Fruit fly (Drosophila melanogaster) whole organism, embryonic: ENCODE data around the gene ph-d.

Experiments
- ATbp ChIP-seq: fragments of 200-800 bp; sonication (Bioruptor generic); optimal IDR thresholded peaks from 2 replicates; lab custom pipeline; 2017; ENCODE audit warnings: missing biosample characterization, mild to moderate bottlenecking, missing genetic modification characterization, missing genetic modification reagents
- BEAF-32 ChIP-seq: fragments of 200-800 bp; sonication (Bioruptor generic); optimal IDR thresholded peaks from 3 replicates; lab custom pipeline; 2017; ENCODE audit warnings: missing biosample characterization, missing genetic modification characterization, mild to moderate bottlenecking, moderate library complexity, missing genetic modification reagents
- Bgb ChIP-seq: fragments of 200-800 bp; sonication (Bioruptor generic); IDR thresholded peaks from 2 replicates; pipeline ENCODE4 v1.3.6; 2022; ENCODE audit warnings: missing biosample characterization, missing genetic modification characterization; ENCODE audit not compliant: partially characterized antibody
- Bteb2 ChIP-seq: fragments of 200-800 bp; sonication (Bioruptor generic); optimal IDR thresholded peaks from 2 replicates; lab custom pipeline; 2016; ENCODE audit warnings: missing biosample characterization, missing genetic modification characterization
- CG12155 ChIP-seq: fragments of 200-800 bp; sonication (Bioruptor generic); optimal IDR thresholded peaks from 3 replicates; lab custom pipeline; 2016; ENCODE audit warnings: missing biosample characterization, missing genetic modification characterization
- CG13123 ChIP-seq: fragments of 200-800 bp; sonication (Bioruptor generic); optimal IDR thresholded peaks from 2 replicates; lab custom pipeline; 2016; ENCODE audit warnings: missing biosample characterization, missing genetic modification characterization
- CG13296 ChIP-seq: fragments of 200-800 bp; sonication (Bioruptor generic); optimal IDR thresholded peaks from 3 replicates; lab custom pipeline; 2018; ENCODE audit warnings: missing biosample characterization, mild to moderate bottlenecking, missing genetic modification characterization
- CG13624 ChIP-seq: fragments of 200-800 bp; sonication (Bioruptor generic); optimal IDR thresholded peaks from 2 replicates; lab custom pipeline; 2016; ENCODE audit warnings: missing biosample characterization, missing genetic modification characterization
- CG14014 ChIP-seq: fragments of 200-800 bp; sonication (Bioruptor generic); IDR thresholded peaks from 2 replicates; pipeline ENCODE4 v1.3.6; 2022; ENCODE audit warnings: missing biosample characterization, missing genetic modification characterization
- CG14860 ChIP-seq: fragments of 200-800 bp; sonication (Bioruptor generic); IDR thresholded peaks from 3 replicates; pipeline ENCODE4 v1.3.6; 2022; ENCODE audit warnings: missing biosample characterization, missing genetic modification characterization; ENCODE audit not compliant: partially characterized antibody
- CG2116 ChIP-seq: fragments of 200-800 bp; sonication (Bioruptor generic); optimal IDR thresholded peaks from 3 replicates; lab custom pipeline; 2018; ENCODE audit warnings: missing biosample characterization, mild to moderate bottlenecking, missing genetic modification characterization
- CG2120 ChIP-seq: fragments of 200-800 bp; sonication (Bioruptor generic); optimal IDR thresholded peaks from 3 replicates; lab custom pipeline; 2016; ENCODE audit warnings: missing biosample characterization, missing genetic modification characterization
- CG2678 ChIP-seq: fragments of 200-800 bp; sonication (Bioruptor generic); optimal IDR thresholded peaks from 3 replicates; lab custom pipeline; 2019; ENCODE audit warnings: missing biosample characterization, mild to moderate bottlenecking, missing genetic modification characterization, moderate library complexity
- CG34224 ChIP-seq: fragments of 200-800 bp; sonication (Bioruptor generic); IDR thresholded peaks from 3 replicates; pipeline ENCODE4 v1.3.6; 2022; ENCODE audit warnings: missing biosample characterization, missing genetic modification characterization; ENCODE audit not compliant: partially characterized antibody
- CG34376 ChIP-seq: fragments of 200-800 bp; sonication (Bioruptor generic); optimal IDR thresholded peaks from 2 replicates; lab custom pipeline; 2018; ENCODE audit warnings: missing biosample characterization, mild to moderate bottlenecking, missing genetic modification characterization
- CG6689 ChIP-seq: fragments of 200-800 bp; sonication (Bioruptor generic); IDR thresholded peaks from 2 replicates; pipeline ENCODE4 v1.3.6; 2022; ENCODE audit warnings: missing biosample characterization, missing genetic modification characterization
- CG8944 ChIP-seq: fragments of 200-800 bp; sonication (Bioruptor generic); optimal IDR thresholded peaks from 3 replicates; lab custom pipeline; 2016; ENCODE audit warnings: missing biosample characterization, missing genetic modification characterization
- Dip3 ChIP-seq: fragments of 200-800 bp; sonication (Bioruptor generic); optimal IDR thresholded peaks from 3 replicates; lab custom pipeline; 2016; ENCODE audit warnings: missing biosample characterization, missing genetic modification characterization
- Dll ChIP-seq: fragments of 200-800 bp; sonication (Bioruptor generic); IDR thresholded peaks from 4 replicates; pipeline ENCODE4 v1.3.6; 2022; ENCODE audit warnings: missing biosample characterization, missing genetic modification characterization; ENCODE audit not compliant: partially characterized antibody
- ERR ChIP-seq: fragments of 200-800 bp; sonication (Bioruptor generic); optimal IDR thresholded peaks from 2 replicates; lab custom pipeline; 2016; ENCODE audit warnings: missing biosample characterization, missing genetic modification characterization
- Ets65A ChIP-seq: fragments of 200-800 bp; sonication (Bioruptor generic); peaks from one replicate; lab custom pipeline; 2016; ENCODE audit warnings: missing biosample characterization, missing genetic modification characterization
- Fer1 ChIP-seq: fragments of 200-800 bp; sonication (Bioruptor generic); optimal IDR thresholded peaks from 2 replicates; lab custom pipeline; 2017; ENCODE audit warnings: missing biosample characterization, mild to moderate bottlenecking, missing genetic modification characterization
- Gug ChIP-seq: fragments of 200-800 bp; sonication (Bioruptor generic); IDR thresholded peaks from 4 replicates; pipeline ENCODE4 v1.3.6; 2022; ENCODE audit warnings: missing biosample characterization, missing genetic modification characterization
- Hmr ChIP-seq: fragments of 200-800 bp; sonication (Bioruptor generic); optimal IDR thresholded peaks from 3 replicates; lab custom pipeline; 2017; ENCODE audit warnings: mild to moderate bottlenecking, missing biosample characterization, missing genetic modification reagents, missing genetic modification characterization
- Opbp ChIP-seq: fragments of 200-800 bp; sonication (Bioruptor generic); IDR thresholded peaks from 3 replicates; pipeline ENCODE4 v1.3.6; 2022; ENCODE audit warnings: missing biosample characterization, missing genetic modification characterization; ENCODE audit not compliant: partially characterized antibody
- bbx ChIP-seq: fragments of 200-800 bp; sonication (Bioruptor generic); IDR thresholded peaks from 2 replicates; pipeline ENCODE4 v1.3.6; 2022; ENCODE audit warnings: missing biosample characterization, missing genetic modification characterization; ENCODE audit not compliant: partially characterized antibody
- bcd ChIP-seq: fragments of 200-800 bp; sonication (Bioruptor generic); optimal IDR thresholded peaks from 2 replicates; lab custom pipeline; 2017; ENCODE audit warnings: missing biosample characterization, mild to moderate bottlenecking, missing genetic modification characterization
- cad ChIP-seq: fragments of >200 bp; optimal IDR thresholded peaks from 2 replicates; lab custom pipeline; 2017; ENCODE audit warnings: missing biosample characterization, missing genetic modification characterization
- cg ChIP-seq: fragments of 200-800 bp; sonication (Bioruptor generic); optimal IDR thresholded peaks from 3 replicates; lab custom pipeline; 2019; ENCODE audit warnings: missing biosample characterization, mild to moderate bottlenecking, missing genetic modification characterization, moderate library complexity
- dmrt11E ChIP-seq: fragments of 200-800 bp; sonication (Bioruptor generic); optimal IDR thresholded peaks from 3 replicates; lab custom pipeline; 2018; ENCODE audit warnings: missing biosample characterization, mild to moderate bottlenecking, missing genetic modification characterization, moderate library complexity
- dysf ChIP-seq: fragments of 200-800 bp; sonication (Bioruptor generic); IDR thresholded peaks from 3 replicates; pipeline ENCODE4 v1.3.6; 2022; ENCODE audit warnings: missing biosample characterization, missing genetic modification characterization
- ems ChIP-seq: fragments of 200-800 bp; sonication (Bioruptor generic); optimal IDR thresholded peaks from 3 replicates; lab custom pipeline; 2016; ENCODE audit warnings: missing biosample characterization, missing genetic modification characterization
- eyg ChIP-seq: fragments of 200-800 bp; sonication (Bioruptor generic); optimal IDR thresholded peaks from 3 replicates; lab custom pipeline; 2016; ENCODE audit warnings: missing biosample characterization, missing genetic modification characterization
- grn ChIP-seq: fragments of 200-800 bp; sonication (Bioruptor generic); optimal IDR thresholded peaks from 3 replicates; lab custom pipeline; 2017; ENCODE audit warnings: missing biosample characterization, missing genetic modification characterization
- hbn ChIP-seq: fragments of 200-800 bp; sonication (Bioruptor generic); IDR thresholded peaks from 2 replicates; pipeline ENCODE4 v1.3.6; 2022; ENCODE audit warnings: missing biosample characterization, missing genetic modification characterization; ENCODE audit not compliant: partially characterized antibody
- her ChIP-seq: fragments of 200-800 bp; sonication (Bioruptor generic); optimal IDR thresholded peaks from 2 replicates; lab custom pipeline; 2016; ENCODE audit warnings: missing biosample characterization, missing genetic modification characterization
- ken ChIP-seq: fragments of 200-800 bp; sonication (Bioruptor generic); IDR thresholded peaks from 3 replicates; pipeline ENCODE4 v1.3.6; 2022; ENCODE audit warnings: missing biosample characterization, missing genetic modification characterization
- kni ChIP-seq: fragments of 200-800 bp; sonication (Bioruptor generic); optimal IDR thresholded peaks from 3 replicates; lab custom pipeline; 2017; ENCODE audit warnings: mild to moderate bottlenecking, missing biosample characterization, missing genetic modification reagents, missing genetic modification characterization
- lbe ChIP-seq: fragments of 200-800 bp; sonication (Bioruptor generic); optimal IDR thresholded peaks from 2 replicates; lab custom pipeline; 2016; ENCODE audit warnings: missing biosample characterization, mild to moderate bottlenecking, missing genetic modification characterization
- mirr ChIP-seq: fragments of 200-800 bp; sonication (Bioruptor generic); optimal IDR thresholded peaks from 3 replicates; lab custom pipeline; 2018; ENCODE audit warnings: missing biosample characterization, mild to moderate bottlenecking, missing genetic modification characterization
- run ChIP-seq: fragments of 200-800 bp; sonication (Bioruptor generic); optimal IDR thresholded peaks from 3 replicates; lab custom pipeline; 2018; ENCODE audit warnings: missing biosample characterization, mild to moderate bottlenecking, missing genetic modification characterization
- sc ChIP-seq, 3 experiments: fragments of >200 bp in 2 of 3; fragments of 200-800 bp in 1 of 3; sonication (Bioruptor generic) in 1 of 3; optimal IDR thresholded peaks; 2 replicates in 2 of 3; 3 replicates in 1 of 3; lab custom pipeline; 2017; ENCODE audit warnings: mild to moderate bottlenecking in 1 of 3, missing biosample characterization in 1 of 3, missing genetic modification characterization in 1 of 3, missing genetic modification reagents in 1 of 3
- slbo ChIP-seq: fragments of 200-800 bp; sonication (Bioruptor generic); IDR thresholded peaks from 2 replicates; pipeline ENCODE4 v1.3.6; 2022; ENCODE audit warnings: missing biosample characterization, missing genetic modification characterization
- sna ChIP-seq: fragments of 200-800 bp; sonication (Bioruptor generic); IDR thresholded peaks from 2 replicates; pipeline ENCODE4 v1.3.6; 2022; ENCODE audit warnings: missing biosample characterization, missing genetic modification characterization; ENCODE audit not compliant: partially characterized antibody
- stc ChIP-seq: fragments of 200-800 bp; sonication (Bioruptor generic); IDR thresholded peaks from 2 replicates; pipeline ENCODE4 v1.3.6; 2022; ENCODE audit warnings: missing biosample characterization, missing genetic modification characterization
- vvl ChIP-seq: fragments of 200-800 bp; sonication (Bioruptor generic); IDR thresholded peaks from 2 replicates; pipeline ENCODE4 v1.3.6; 2022; ENCODE audit warnings: missing biosample characterization, missing genetic modification characterization
- zen2 ChIP-seq: fragments of 200-800 bp; sonication (Bioruptor generic); IDR thresholded peaks from 3 replicates; pipeline ENCODE4 v1.3.6; 2022; ENCODE audit warnings: missing biosample characterization, missing genetic modification characterization; ENCODE audit not compliant: partially characterized antibody
- zfh2 ChIP-seq: fragments of 200-800 bp; sonication (Bioruptor generic); optimal IDR thresholded peaks from 2 replicates; lab custom pipeline; 2016; ENCODE audit warnings: missing biosample characterization, missing genetic modification characterization

Gene ph-d

DNA sequence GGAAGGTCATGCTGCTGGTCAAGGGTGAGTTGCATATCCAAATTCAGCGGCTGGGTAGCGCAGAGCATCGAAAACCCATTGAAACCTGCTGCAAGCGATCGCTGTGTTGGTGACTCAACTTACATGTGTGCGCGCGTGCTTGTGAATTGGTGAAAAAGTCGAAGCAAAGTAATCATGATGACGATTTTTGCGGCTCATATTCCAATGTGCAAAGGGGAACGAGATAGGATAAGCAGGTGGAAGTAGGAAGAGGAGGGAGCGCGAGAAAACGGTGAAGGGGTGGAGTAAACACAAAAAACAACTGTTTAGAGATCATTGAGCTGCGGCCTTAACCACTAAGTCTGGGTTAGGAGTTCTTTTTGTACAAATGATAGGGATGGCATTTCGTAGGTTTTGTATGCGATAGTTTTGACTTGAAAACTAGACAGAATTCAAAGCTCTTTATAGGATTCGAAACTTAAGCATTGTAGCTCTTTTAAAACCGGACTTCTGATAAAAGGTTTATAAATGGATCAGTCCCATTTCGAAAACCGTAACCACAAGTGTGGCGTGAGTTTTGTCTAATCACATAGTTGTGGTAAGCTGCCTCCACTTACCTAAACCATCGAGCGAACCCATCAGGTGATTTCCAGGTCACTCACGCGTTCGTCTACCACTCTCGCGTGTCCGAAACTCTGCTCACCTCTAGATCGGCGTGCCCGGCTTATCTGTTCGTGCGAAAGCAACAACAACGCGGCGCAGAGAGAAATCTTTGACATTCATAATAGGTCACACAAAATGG lies 22.8 kb upstream of the ph-d start (continued):
- no peak for TF ChIP-seq Bteb2
- TF ChIP-seq eyg (GFP tag; lab: Kevin White, UChicago), result peak; percentile 9
- peak; percentile 0 for TF ChIP-seq her (GFP tag; lab: Kevin White, UChicago)
- peak; percentile 61 for TF ChIP-seq CG13624
- TF ChIP-seq CG2116 (GFP tag; lab: Kevin White, UChicago), result peak; percentile 22
- TF ChIP-seq ems (GFP tag; lab: Kevin White, UChicago), result peak; percentile 29
- no peak for TF ChIP-seq CG8944
- TF ChIP-seq stc (GFP tag; lab: Robert Waterston, UW), result no peak
- peak; percentile 45 for TF ChIP-seq slbo (GFP tag; lab: Robert Waterston, UW)
- TF ChIP-seq Opbp (GFP tag; lab: Robert Waterston, UW), result 0 out of 3 replicates have a peak, but pooled peaks have one; percentile 22
- TF ChIP-seq vvl (GFP tag; lab: Robert Waterston, UW), result no peak; the same call in 1 of the 2 replicates
- TF ChIP-seq ATbp (GFP tag; lab: Kevin White, UChicago), result no peak
- peak; percentile 31 for TF ChIP-seq CG13296 (GFP tag; lab: Kevin White, UChicago)
- TF ChIP-seq CG34224, result peak; percentile 71; the same call in 2 of the 3 replicates
- peak; percentile 31 for TF ChIP-seq dmrt11E (tag; lab: Kevin White, UChicago)
- TF ChIP-seq Dll, result peak; percentile 90
- TF ChIP-seq run (tag; lab: Kevin White, UChicago), result no peak
- peak; percentile 47 for TF ChIP-seq ERR (GFP tag; lab: Kevin White, UChicago)
- peak; percentile 23 for TF ChIP-seq mirr (GFP tag; lab: Kevin White, UChicago)
- TF ChIP-seq CG2678 (tag; lab: Kevin White, UChicago), result peak; percentile 60
- no peak for TF ChIP-seq sc (optimal IDR thresholded peaks at IDR 0.05; lab: Kevin White, UChicago)
- no peak for TF ChIP-seq sc (GFP tag; optimal IDR thresholded peaks at IDR 0.05; lab: Kevin White, UChicago)
- TF ChIP-seq lbe (GFP tag; lab: Kevin White, UChicago), result no peak
- peak; percentile 47 for TF ChIP-seq CG2120 (GFP tag; lab: Kevin White, UChicago)
- no peak for TF ChIP-seq ken (GFP tag; lab: Robert Waterston, UW)
- peak; percentile 30; the same call in 1 of the 4 replicates for TF ChIP-seq Gug
- peak; percentile 55 for TF ChIP-seq kni (GFP tag; lab: Kevin White, UChicago)
- peak; percentile 27; the same call in 1 of the 2 replicates for TF ChIP-seq CG14014 (GFP tag; lab: Robert Waterston, UW)
- no peak for TF ChIP-seq CG13123 (GFP tag; lab: Kevin White, UChicago)
- peak; percentile 49; the same call in 2 of the 3 replicates for TF ChIP-seq dysf (GFP tag; lab: Robert Waterston, UW)
- peak; percentile 43; the same call in 1 of the 2 replicates for TF ChIP-seq CG6689 (GFP tag; lab: Robert Waterston, UW)
- TF ChIP-seq cg, result peak; percentile 41
- peak; percentile 40 for TF ChIP-seq Dip3

DNA sequence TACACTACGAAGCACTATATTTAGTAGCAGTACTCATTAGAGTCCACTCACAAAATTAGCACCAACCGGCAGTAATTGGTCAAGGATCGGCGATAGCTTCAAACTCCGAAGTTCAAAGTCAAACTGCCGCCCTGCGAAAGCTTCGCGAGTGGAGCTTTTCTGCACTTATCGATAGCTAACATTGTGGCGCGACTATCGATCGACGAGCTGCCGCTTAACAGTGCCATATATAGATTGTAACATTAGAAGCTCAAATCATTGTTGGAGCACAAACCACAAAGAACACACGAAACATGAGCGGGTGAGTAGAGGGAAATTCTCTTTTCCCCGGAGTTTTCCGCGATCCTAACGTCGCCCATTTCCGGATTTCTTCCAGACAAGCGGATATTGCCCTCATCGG lies 22.0 kb upstream of the ph-d start, which contains the start of gene Pgd:
Gene Pgd, plus strand, starts transcription at position 23 of the 400 bp plus-strand sequence.
- TF ChIP-seq Hmr (GFP tag; lab: Kevin White, UChicago), result peak; percentile 23
- TF ChIP-seq CG34376 (GFP tag; lab: Kevin White, UChicago), result peak; percentile 39
- TF ChIP-seq bbx (GFP tag; lab: Robert Waterston, UW), result peak; percentile 73
- no peak for TF ChIP-seq cad (GFP tag; lab: Kevin White, UChicago)
- TF ChIP-seq sna (GFP tag; lab: Robert Waterston, UW), result peak; percentile 55
- peak; percentile 37; the same call in 1 of the 3 replicates for TF ChIP-seq zen2 (GFP tag; lab: Robert Waterston, UW)
- peak; percentile 57; the same call in 2 of the 4 replicates for TF ChIP-seq Dll
- TF ChIP-seq grn, result no peak
- TF ChIP-seq CG14860 (GFP tag; lab: Robert Waterston, UW), result 0 out of 3 replicates have a peak, but pooled peaks have one; percentile 12
- TF ChIP-seq Bgb (GFP tag; lab: Robert Waterston, UW), result peak; percentile 73
- TF ChIP-seq bcd, result no peak
- TF ChIP-seq BEAF-32, result peak; percentile 71
- TF ChIP-seq Ets65A (GFP tag; lab: Kevin White, UChicago), result peak; percentile 45
- no peak for TF ChIP-seq zfh2 (GFP tag; lab: Kevin White, UChicago)
- peak; percentile 3 for TF ChIP-seq mirr (GFP tag; lab: Kevin White, UChicago)
- no peak for TF ChIP-seq CG12155
- peak; percentile 37 for TF ChIP-seq Fer1
- TF ChIP-seq hbn (GFP tag; lab: Robert Waterston, UW), result peak; percentile 64
- TF ChIP-seq CG8944, result no peak
